Worm (Caenorhabditis elegans): ENCODE results near the gene cah-3.

cah-3 gene

ce11 chrX:16482944-16483343 is 4.3 kb upstream of the cah-3 start:
- TF ChIP-seq ZK546.5 (tag; optimal IDR thresholded peaks at IDR 0.05): no peak
- TF ChIP-seq pha-4 (tag; optimal IDR thresholded peaks at IDR 0.05): no peak
- no peak for TF ChIP-seq nhr-11 (tag; optimal IDR thresholded peaks at IDR 0.05)
- TF ChIP-seq ama-1 (optimal IDR thresholded peaks at IDR 0.05): no peak
- TF ChIP-seq fos-1 (tag; optimal IDR thresholded peaks at IDR 0.05): no peak
- TF ChIP-seq egl-5 (tag; optimal IDR thresholded peaks at IDR 0.05): no peak
- no peak for TF ChIP-seq mdl-1 (tag; optimal IDR thresholded peaks at IDR 0.05)
- TF ChIP-seq unc-39 (tag; optimal IDR thresholded peaks at IDR 0.05): no peak
- TF ChIP-seq eor-1 (tag; optimal IDR thresholded peaks at IDR 0.05): no peak
- no peak for TF ChIP-seq nhr-25 (tag; optimal IDR thresholded peaks at IDR 0.05)

- TF ChIP-seq pha-4 (tag; optimal IDR thresholded peaks at IDR 0.05) (peak; percentile 8), elt-2 (tag; optimal IDR thresholded peaks at IDR 0.05) (peak; percentile 52), ztf-4 (tag; optimal IDR thresholded peaks at IDR 0.05) (no peak), ceh-28 (tag; optimal IDR thresholded peaks at IDR 0.05) (no peak), ceh-16 (tag; optimal IDR thresholded peaks at IDR 0.05) (no peak), nhr-43 (tag; optimal IDR thresholded peaks at IDR 0.05; ENCODE audit: poor library complexity, severe bottlenecking) (no peak), pqm-1 (tag; optimal IDR thresholded peaks at IDR 0.05) (peak; percentile 34)
Observed at ce11 chrX:16484043-16484442, 3.2 kb upstream of the cah-3 start.

ce11 chrX:16484681-16485080 is 2.6 kb upstream of the cah-3 start:
- TF ChIP-seq ZK546.5 (tag; optimal IDR thresholded peaks at IDR 0.05): no peak
- TF ChIP-seq elt-1 (tag; optimal IDR thresholded peaks at IDR 0.05): peak; percentile 15
- TF ChIP-seq ceh-9 (tag; optimal IDR thresholded peaks at IDR 0.05): no peak
- TF ChIP-seq egl-5 (tag; optimal IDR thresholded peaks at IDR 0.05): peak; percentile 48
- no peak for TF ChIP-seq ama-1 (optimal IDR thresholded peaks at IDR 0.05)
- no peak for TF ChIP-seq nhr-28 (tag; optimal IDR thresholded peaks at IDR 0.05)
- TF ChIP-seq snpc-4 (tag; optimal IDR thresholded peaks at IDR 0.05): peak; percentile 43
- peak; percentile 33 for TF ChIP-seq hmg-11 (tag; optimal IDR thresholded peaks at IDR 0.05)
- TF ChIP-seq nhr-11 (tag; optimal IDR thresholded peaks at IDR 0.05): no peak
- TF ChIP-seq lsy-12 (tag; optimal IDR thresholded peaks at IDR 0.05): no peak
- TF ChIP-seq elt-3 (tag; optimal IDR thresholded peaks at IDR 0.05): no peak
- no peak for TF ChIP-seq nhr-25 (tag; optimal IDR thresholded peaks at IDR 0.05)
- no peak for TF ChIP-seq mdl-1 (tag; optimal IDR thresholded peaks at IDR 0.05)
- TF ChIP-seq unc-39 (tag; optimal IDR thresholded peaks at IDR 0.05): no peak
- peak; percentile 63 for TF ChIP-seq nfya-1 (tag; optimal IDR thresholded peaks at IDR 0.05; ENCODE audit: insufficient read depth)
- no peak for TF ChIP-seq ceh-82 (tag; optimal IDR thresholded peaks at IDR 0.05)
- TF ChIP-seq lin-39 (tag; optimal IDR thresholded peaks at IDR 0.05): peak; percentile 70
- TF ChIP-seq fos-1 (tag; optimal IDR thresholded peaks at IDR 0.05): no peak

- TF ChIP-seq fkh-10 (GFP tag; optimal IDR thresholded peaks at IDR 0.05): peak; percentile 56
- no peak for TF ChIP-seq elt-2 (tag; optimal IDR thresholded peaks at IDR 0.05)
Observed at ce11 chrX:16485322-16485721, 2.0 kb upstream of the cah-3 start.

- TF ChIP-seq sea-2 (GFP tag; optimal IDR thresholded peaks at IDR 0.05): no peak
- no peak for TF ChIP-seq ztf-11 (tag; optimal IDR thresholded peaks at IDR 0.05)
- no peak for TF ChIP-seq jun-1 (tag; optimal IDR thresholded peaks at IDR 0.05)
- TF ChIP-seq hmg-11 (tag; optimal IDR thresholded peaks at IDR 0.05): no peak
- no peak for TF ChIP-seq ceh-82 (tag; optimal IDR thresholded peaks at IDR 0.05)
- no peak for TF ChIP-seq fkh-10 (GFP tag; optimal IDR thresholded peaks at IDR 0.05)
- no peak for TF ChIP-seq elt-1 (tag; optimal IDR thresholded peaks at IDR 0.05)
- no peak for TF ChIP-seq nhr-25 (tag; optimal IDR thresholded peaks at IDR 0.05)
- no peak for TF ChIP-seq lin-39 (tag; optimal IDR thresholded peaks at IDR 0.05)
- TF ChIP-seq R02D3.7 (tag; optimal IDR thresholded peaks at IDR 0.05): no peak
- no peak for TF ChIP-seq ama-1 (optimal IDR thresholded peaks at IDR 0.05)
- TF ChIP-seq nhr-67 (tag; optimal IDR thresholded peaks at IDR 0.05): no peak
- no peak for TF ChIP-seq skn-1 (tag; optimal IDR thresholded peaks at IDR 0.05)
- TF ChIP-seq egl-5 (tag; optimal IDR thresholded peaks at IDR 0.05): no peak
- no peak for TF ChIP-seq ZK546.5 (tag; optimal IDR thresholded peaks at IDR 0.05)
- TF ChIP-seq mdl-1 (tag; optimal IDR thresholded peaks at IDR 0.05): no peak
- TF ChIP-seq pqm-1 (tag; optimal IDR thresholded peaks at IDR 0.05): no peak
- no peak for TF ChIP-seq lsy-12 (tag; optimal IDR thresholded peaks at IDR 0.05)
- no peak for TF ChIP-seq nhr-77 (tag; optimal IDR thresholded peaks at IDR 0.05)
Observed at ce11 chrX:16490753-16491152, 3.5 kb downstream of the cah-3 start.

Measured in whole organism, L3 larva.